Fruit fly (Drosophila melanogaster): ENCODE measurements around the gene eIF4E5.

- no peak for TF ChIP-seq CG8478 (optimal IDR thresholded peaks at IDR 0.05)
- peak in 1 of 2 experiments; percentile 4 for TF ChIP-seq CTCF (optimal IDR thresholded peaks at IDR 0.05)
These were observed 17.3 kb downstream of the eIF4E5 start, which contains the start of the genes pbl and CG8281 for dm6 chr3L:7911765-7912556.

All from S2 (cell line).